Worm (Caenorhabditis elegans) whole organism, L2 larva: ENCODE measurements around the gene C49G7.10.

Experiments used
- aly-2 ChIP-seq: fragments of 150-350 bp; optimal IDR thresholded peaks from 2 replicates; lab custom pipeline; 2014; ENCODE audit warnings: missing biosample characterization, missing genetic modification characterization
- ama-1 ChIP-seq: fragments of 150-350 bp; optimal IDR thresholded peaks from 2 replicates; lab custom pipeline; 2018; ENCODE audit warnings: inconsistent platforms
- ceh-82 ChIP-seq: fragments of 150-350 bp; optimal IDR thresholded peaks from 2 replicates; lab custom pipeline; 2014; ENCODE audit warnings: missing biosample characterization, missing genetic modification characterization
- lin-13 ChIP-seq: fragments of 150-350 bp; optimal IDR thresholded peaks from 2 replicates; lab custom pipeline; 2014; ENCODE audit warnings: missing biosample characterization, missing genetic modification reagents, missing genetic modification characterization
- mab-5 ChIP-seq: fragments of 150-350 bp; optimal IDR thresholded peaks from 2 replicates; lab custom pipeline; 2014; ENCODE audit warnings: missing biosample characterization, missing genetic modification characterization
- mdl-1 ChIP-seq, 2 experiments: fragments of 150-350 bp in 1 of 2; sonication (generic microtip) in 1 of 2; optimal IDR thresholded peaks; 2 replicates each; lab custom pipeline; 2017; ENCODE audit warnings: missing biosample characterization in 2 of 2, missing genetic modification characterization in 2 of 2
- nhr-11 ChIP-seq: fragments of 150-350 bp; optimal IDR thresholded peaks from 2 replicates; lab custom pipeline; 2014; ENCODE audit warnings: missing biosample characterization, missing genetic modification characterization

DNA sequence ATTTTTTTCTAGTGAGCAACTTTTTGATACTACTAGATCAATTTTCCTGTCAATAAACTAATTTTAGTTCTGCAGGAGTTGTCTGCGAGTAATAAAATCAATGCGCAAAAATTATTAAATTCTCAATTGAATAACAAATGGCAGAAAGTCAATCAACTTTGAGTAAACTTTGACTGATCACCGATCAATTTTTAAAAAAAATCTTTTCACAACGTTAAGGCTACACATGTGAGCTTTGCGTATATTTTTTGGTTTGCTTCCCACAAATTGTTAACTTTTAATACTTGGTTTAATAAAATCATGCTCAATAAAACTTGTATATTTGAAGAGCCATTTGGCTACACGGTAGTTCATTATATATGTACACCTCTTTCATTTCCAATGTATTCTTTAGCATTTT lies 33.9 kb downstream of the C49G7.10 start, which contains the start of gene srh-7:
- TF ChIP-seq nhr-11 (tag; lab: Kevin White, UChicago) (no peak), ama-1 (lab: Kevin White, UChicago) (no peak), mab-5 (tag; lab: Kevin White, UChicago) (no peak), mdl-1 (tag; optimal IDR thresholded peaks at IDR 0.05; lab: Kevin White, UChicago) (no peak), ceh-82 (tag; lab: Kevin White, UChicago) (no peak), lin-13 (GFP tag; lab: Kevin White, UChicago) (no peak), aly-2 (no peak)
